Worm (Caenorhabditis elegans) whole organism, young adult: ENCODE measurements around the gene ifb-1.
A peak's percentile ranks its signal among the peaks of the same experiment; 100 is the strongest.

Source experiments
- B0019.2 ChIP-seq: fragments of 200-800 bp; sonication (Bioruptor generic); conservative IDR thresholded peaks from 2 replicates; pipeline ENCODE4 v1.3.6; 2022; ENCODE audit warnings: missing genetic modification reagents, missing genetic modification characterization, missing compliant biosample characterization
- B0035.1 ChIP-seq: sonication (generic microtip); optimal IDR thresholded peaks from 2 replicates; lab custom pipeline; 2016; ENCODE audit warnings: missing genetic modification characterization, mild to moderate bottlenecking, missing compliant biosample characterization, missing genotype, missing genetic modification reagents
- B0261.1 ChIP-seq: sonication (generic microtip); optimal IDR thresholded peaks from 2 replicates; lab custom pipeline; 2016; ENCODE audit warnings: mild to moderate bottlenecking, missing genetic modification characterization, moderate library complexity, missing compliant biosample characterization
- B0336.3 ChIP-seq: fragments of 200-800 bp; sonication (Bioruptor generic); IDR thresholded peaks from 2 replicates; pipeline ENCODE4 v1.3.6; 2022; ENCODE audit warnings: missing genetic modification characterization, missing compliant biosample characterization
- C06A6.2 ChIP-seq: fragments of 200-800 bp; sonication (Bioruptor generic); conservative IDR thresholded peaks from 2 replicates; pipeline ENCODE4 v1.3.6; 2022; ENCODE audit warnings: missing genetic modification characterization, missing compliant biosample characterization
- C17E4.6 ChIP-seq: fragments of 200-800 bp; sonication (Bioruptor generic); IDR thresholded peaks from 2 replicates; pipeline ENCODE4 v1.3.6; 2022; ENCODE audit warnings: missing genetic modification reagents, missing genetic modification characterization, missing compliant biosample characterization
- F10E7.11 ChIP-seq: sonication (generic microtip); optimal IDR thresholded peaks from 2 replicates; lab custom pipeline; 2017; ENCODE audit warnings: mild to moderate bottlenecking, missing genetic modification characterization, moderate library complexity, missing compliant biosample characterization
- F23B12.7 ChIP-seq: sonication (generic microtip); optimal IDR thresholded peaks from 2 replicates; lab custom pipeline; 2017; ENCODE audit warnings: missing genetic modification characterization, mild to moderate bottlenecking, missing compliant biosample characterization, antibody characterized with exemption, moderate library complexity; ENCODE audit not compliant: insufficient read depth
- F39B2.1 ChIP-seq: fragments of 200-800 bp; sonication (Bioruptor generic); IDR thresholded peaks from 2 replicates; pipeline ENCODE4 v1.3.6; 2022; ENCODE audit warnings: missing genetic modification reagents, missing genetic modification characterization, missing compliant biosample characterization
- K11D2.4 ChIP-seq: fragments of 200-800 bp; sonication (Bioruptor generic); IDR thresholded peaks from 2 replicates; pipeline ENCODE4 v1.3.6; 2022; ENCODE audit warnings: missing genetic modification reagents, missing genetic modification characterization, missing compliant biosample characterization
- K12H6.12 ChIP-seq: fragments of 200-800 bp; sonication (Bioruptor generic); optimal IDR thresholded peaks from 2 replicates; lab custom pipeline; 2018; ENCODE audit warnings: mild to moderate bottlenecking, missing genetic modification characterization, missing compliant biosample characterization
- Y56A3A.18 ChIP-seq: fragments of 200-800 bp; sonication (Bioruptor generic); IDR thresholded peaks from 2 replicates; pipeline ENCODE4 v1.3.6; 2022; ENCODE audit warnings: missing genetic modification reagents, missing genetic modification characterization, missing compliant biosample characterization
- aptf-2 ChIP-seq: fragments of 200-800 bp; sonication (Bioruptor generic); conservative IDR thresholded peaks from 2 replicates; pipeline ENCODE4 v1.3.6; 2022; ENCODE audit warnings: missing genetic modification reagents, missing genetic modification characterization, missing compliant biosample characterization
- atf-7 ChIP-seq: sonication (generic microtip); optimal IDR thresholded peaks from 2 replicates; lab custom pipeline; 2017; ENCODE audit warnings: mild to moderate bottlenecking, missing genetic modification characterization, missing compliant biosample characterization
- attf-5 ChIP-seq: fragments of 200-800 bp; sonication (Bioruptor generic); optimal IDR thresholded peaks from 2 replicates; lab custom pipeline; 2018; ENCODE audit warnings: mild to moderate bottlenecking, missing genetic modification characterization, missing compliant biosample characterization
- attf-6 ChIP-seq: fragments of 200-800 bp; sonication (Bioruptor generic); IDR thresholded peaks from 2 replicates; pipeline ENCODE4 v1.3.6; 2022; ENCODE audit warnings: missing genetic modification reagents, missing genetic modification characterization, missing compliant biosample characterization
- ccch-3 ChIP-seq: fragments of 200-800 bp; sonication (Bioruptor generic); optimal IDR thresholded peaks from 2 replicates; lab custom pipeline; 2018; ENCODE audit warnings: mild to moderate bottlenecking, missing genetic modification characterization, missing compliant biosample characterization
- cebp-1 ChIP-seq, 2 experiments: fragments of 200-800 bp in 1 of 2; sonication (Bioruptor generic) in 1 of 2; sonication (generic microtip) in 1 of 2; IDR thresholded peaks in 1 of 2; optimal IDR thresholded peaks in 1 of 2; 2 replicates each; pipeline versions ENCODE4 v1.3.6 to Lab custom; 2017 to 2022; ENCODE audit warnings: missing compliant biosample characterization in 2 of 2, missing genetic modification characterization in 2 of 2, mild to moderate bottlenecking in 1 of 2, missing genetic modification reagents in 1 of 2, moderate library complexity in 1 of 2
- ceh-58 ChIP-seq: fragments of 200-800 bp; sonication (Bioruptor generic); IDR thresholded peaks from 2 replicates; pipeline ENCODE4 v1.3.6; 2022; ENCODE audit warnings: missing genetic modification characterization, missing compliant biosample characterization
- ceh-79 ChIP-seq: sonication (generic microtip); optimal IDR thresholded peaks from 2 replicates; lab custom pipeline; 2017; ENCODE audit warnings: mild to moderate bottlenecking, missing genetic modification characterization, missing compliant biosample characterization
- dox-1 ChIP-seq: fragments of 200-800 bp; sonication (Bioruptor generic); IDR thresholded peaks from 2 replicates; pipeline ENCODE4 v1.3.6; 2022; ENCODE audit warnings: missing genetic modification reagents, missing genetic modification characterization, missing compliant biosample characterization
- dpl-1 ChIP-seq: fragments of 150-350 bp; optimal IDR thresholded peaks from 2 replicates; lab custom pipeline; 2014; ENCODE audit warnings: missing biosample characterization, missing genetic modification reagents, missing genetic modification characterization
- egl-44 ChIP-seq: fragments of 200-800 bp; sonication (Bioruptor generic); IDR thresholded peaks from 2 replicates; pipeline ENCODE4 v1.3.6; 2022; ENCODE audit warnings: missing genetic modification reagents, missing genetic modification characterization, missing compliant biosample characterization
- ets-4 ChIP-seq: fragments of 200-800 bp; sonication (Bioruptor generic); optimal IDR thresholded peaks from 2 replicates; lab custom pipeline; 2018; ENCODE audit warnings: mild to moderate bottlenecking, missing genetic modification characterization, missing compliant biosample characterization
- him-1 ChIP-seq: sonication (generic microtip); optimal IDR thresholded peaks from 2 replicates; lab custom pipeline; 2016; ENCODE audit warnings: missing genotype, missing genetic modification reagents, missing genetic modification characterization, missing compliant biosample characterization
- hlh-12 ChIP-seq: sonication (generic microtip); optimal IDR thresholded peaks from 2 replicates; lab custom pipeline; 2016; ENCODE audit warnings: missing genetic modification characterization, missing compliant biosample characterization
- hsf-1 ChIP-seq: fragments of 200-800 bp; sonication (Bioruptor generic); IDR thresholded peaks from 2 replicates; pipeline ENCODE4 v1.3.6; 2022; ENCODE audit warnings: missing genetic modification reagents, missing genetic modification characterization, missing compliant biosample characterization
- lin-35 ChIP-seq, 3 experiments: fragments of 150-350 bp in 2 of 3; sonication (generic microtip) in 1 of 3; optimal IDR thresholded peaks; 2 replicates each; lab custom pipeline; 2014 to 2018; ENCODE audit warnings: missing biosample characterization in 3 of 3, missing genetic modification characterization in 3 of 3, missing genetic modification reagents in 3 of 3
- lin-40 ChIP-seq: sonication (generic microtip); optimal IDR thresholded peaks from 2 replicates; lab custom pipeline; 2016; ENCODE audit warnings: missing genetic modification characterization, mild to moderate bottlenecking, missing compliant biosample characterization, missing genotype, missing genetic modification reagents
- lir-1 ChIP-seq: fragments of 200-800 bp; sonication (Bioruptor generic); conservative IDR thresholded peaks from 2 replicates; pipeline ENCODE4 v1.3.6; 2022; ENCODE audit warnings: missing genetic modification reagents, missing genetic modification characterization, missing compliant biosample characterization
- mcd-1 ChIP-seq: fragments of 200-800 bp; sonication (Bioruptor generic); IDR thresholded peaks from 2 replicates; pipeline ENCODE4 v1.3.6; 2022; ENCODE audit warnings: missing genetic modification reagents, missing genetic modification characterization, missing compliant biosample characterization
- rcor-1 ChIP-seq: fragments of 200-800 bp; sonication (Bioruptor generic); IDR thresholded peaks from 2 replicates; pipeline ENCODE4 v1.3.6; 2022; ENCODE audit warnings: missing genetic modification reagents, missing genetic modification characterization, missing compliant biosample characterization
- repo-1 ChIP-seq: sonication (generic microtip); optimal IDR thresholded peaks from 2 replicates; lab custom pipeline; 2017; ENCODE audit warnings: mild to moderate bottlenecking, missing genetic modification characterization, missing compliant biosample characterization
- sdz-38 ChIP-seq: sonication (generic microtip); optimal IDR thresholded peaks from 2 replicates; lab custom pipeline; 2016; ENCODE audit warnings: missing genotype, missing genetic modification characterization, missing compliant biosample characterization
- snpc-1.1 ChIP-seq: sonication (generic microtip); optimal IDR thresholded peaks from 2 replicates; lab custom pipeline; 2017; ENCODE audit warnings: missing genetic modification characterization, mild to moderate bottlenecking, missing compliant biosample characterization, antibody characterized with exemption, moderate library complexity, missing genotype, missing genetic modification reagents; ENCODE audit not compliant: insufficient read depth
- snpc-4 ChIP-seq, 5 experiments: fragments of 150-350 bp in 1 of 5; sonication (generic microtip) in 4 of 5; optimal IDR thresholded peaks; 2 replicates each; lab custom pipeline; 2014 to 2018; ENCODE audit warnings: missing genetic modification characterization in 5 of 5, missing biosample characterization in 3 of 5, antibody characterized with exemption in 2 of 5, mild to moderate bottlenecking in 2 of 5, missing compliant biosample characterization in 2 of 5, missing genotype in 2 of 5, moderate library complexity in 2 of 5, missing genetic modification reagents in 1 of 5
- unc-130 ChIP-seq: sonication (generic microtip); optimal IDR thresholded peaks from 2 replicates; lab custom pipeline; 2016; ENCODE audit warnings: missing genetic modification reagents, missing genetic modification characterization, missing compliant biosample characterization
- unc-62 ChIP-seq: fragments of 150-350 bp; optimal IDR thresholded peaks from 2 replicates; lab custom pipeline; 2014; ENCODE audit warnings: missing biosample characterization, missing genetic modification reagents, missing genetic modification characterization
- xnd-1 ChIP-seq: sonication (generic microtip); optimal IDR thresholded peaks from 2 replicates; lab custom pipeline; 2016; ENCODE audit warnings: missing genotype, missing genetic modification reagents, missing genetic modification characterization, missing compliant biosample characterization
- zim-3 ChIP-seq: sonication (generic microtip); optimal IDR thresholded peaks from 2 replicates; lab custom pipeline; 2017; ENCODE audit warnings: mild to moderate bottlenecking, missing genetic modification characterization, moderate library complexity, missing compliant biosample characterization
- ztf-18 ChIP-seq: sonication (generic microtip); optimal IDR thresholded peaks from 2 replicates; lab custom pipeline; 2016; ENCODE audit warnings: missing genotype, mild to moderate bottlenecking, missing genetic modification characterization, missing compliant biosample characterization
- ztf-26 ChIP-seq: sonication (generic microtip); optimal IDR thresholded peaks from 2 replicates; lab custom pipeline; 2017; ENCODE audit warnings: missing genetic modification characterization, missing compliant biosample characterization
- ztf-28 ChIP-seq: fragments of 200-800 bp; sonication (Bioruptor generic); IDR thresholded peaks from 2 replicates; pipeline ENCODE4 v1.3.6; 2022; ENCODE audit warnings: missing genetic modification reagents, missing genetic modification characterization, missing compliant biosample characterization
- ztf-3 ChIP-seq: fragments of 200-800 bp; sonication (Bioruptor generic); optimal IDR thresholded peaks from 2 replicates; lab custom pipeline; 2018; ENCODE audit warnings: mild to moderate bottlenecking, missing genetic modification characterization, missing compliant biosample characterization

ifb-1 gene

ce11 chrII:5781935-5782921 is 16.8 kb downstream of the ifb-1 start, which contains the start of gene K05F1.6 (continued):
- TF ChIP-seq attf-6 (GFP tag; lab: Robert Waterston, UW) (peak; percentile 77; the same call in 1 of the 2 replicates), B0019.2 (GFP tag; lab: Robert Waterston, UW) (0 out of 2 replicates have a peak, but pooled peaks have one; percentile 55), repo-1 (peak; percentile 82), egl-44 (peak; percentile 85), ccch-3 (GFP tag; lab: Kevin White, UChicago) (no peak), F39B2.1 (0 out of 2 replicates have a peak, but pooled peaks have one; percentile 18), lin-40 (tag; lab: Kevin White, UChicago) (peak; percentile 80), Y56A3A.18 (GFP tag; lab: Robert Waterston, UW) (no peak; the same call in none of the 2 replicates), B0035.1 (tag; lab: Kevin White, UChicago) (peak; percentile 72), aptf-2 (GFP tag; lab: Robert Waterston, UW) (no peak), ztf-26 (tag; lab: Kevin White, UChicago) (peak; percentile 63), atf-7 (tag; lab: Kevin White, UChicago) (peak; percentile 72), him-1 (tag; lab: Kevin White, UChicago) (peak; percentile 83), ztf-28 (GFP tag; lab: Robert Waterston, UW) (peak; percentile 86), zim-3 (tag; lab: Kevin White, UChicago) (peak; percentile 94), ets-4 (GFP tag; lab: Kevin White, UChicago) (peak; percentile 60), B0336.3 (peak; percentile 83; the same call in 1 of the 2 replicates), unc-62 (no peak), ztf-18 (tag; lab: Kevin White, UChicago) (peak; percentile 81), C17E4.6 (GFP tag; lab: Robert Waterston, UW) (0 out of 2 replicates have a peak, but pooled peaks have one; percentile 62), hlh-12 (tag; lab: Kevin White, UChicago) (peak; percentile 32), unc-130 (GFP tag; lab: Kevin White, UChicago) (peak; percentile 50), K12H6.12 (tag; lab: Kevin White, UChicago) (peak; percentile 69), ztf-3 (GFP tag; lab: Kevin White, UChicago) (no peak), mcd-1 (GFP tag; lab: Robert Waterston, UW) (peak; percentile 72), snpc-1.1 (tag; lab: Kevin White, UChicago) (peak; percentile 31), K11D2.4 (no peak), dpl-1 (no peak), ceh-58 (GFP tag; lab: Robert Waterston, UW) (no peak), snpc-4 (GFP tag; optimal IDR thresholded peaks at IDR 0.05; lab: Kevin White, UChicago) (peak; percentile 55), snpc-4 (tag; optimal IDR thresholded peaks at IDR 0.05; lab: Kevin White, UChicago) (peak in 3 of 4 experiments; percentile 76 to 81 (median 77)), C06A6.2 (no peak), dox-1 (GFP tag; lab: Robert Waterston, UW) (peak; percentile 89), sdz-38 (tag; lab: Kevin White, UChicago) (no peak), B0261.1 (peak; percentile 94), hsf-1 (GFP tag; lab: Robert Waterston, UW) (peak; percentile 44; the same call in 1 of the 2 replicates), F23B12.7 (tag; lab: Kevin White, UChicago) (peak; percentile 93), attf-5 (GFP tag; lab: Kevin White, UChicago) (peak; percentile 64), F10E7.11 (tag; lab: Kevin White, UChicago) (peak; percentile 75), xnd-1 (tag; lab: Kevin White, UChicago) (peak; percentile 39), ceh-79 (peak; percentile 83), cebp-1 (GFP tag; IDR thresholded peaks at IDR 0.05; lab: Robert Waterston, UW) (0 out of 2 replicates have a peak, but pooled peaks have one; percentile 53), cebp-1 (tag; optimal IDR thresholded peaks at IDR 0.05; lab: Kevin White, UChicago) (peak; percentile 70), lir-1 (GFP tag; lab: Robert Waterston, UW) (0 out of 2 replicates have a peak, but pooled peaks have one; percentile 12), rcor-1 (GFP tag; lab: Robert Waterston, UW) (peak; percentile 82), lin-35 (GFP tag; optimal IDR thresholded peaks at IDR 0.05; lab: Kevin White, UChicago) (peak in 1 of 3 experiments; percentile 55)
